Worm (Caenorhabditis elegans): ENCODE results near the gene F19F10.14.

ce11 chrV:7543728-7544127 lies 27.1 kb downstream of the F19F10.14 start:
- no peak for TF ChIP-seq mab-5 (tag; optimal IDR thresholded peaks at IDR 0.05)
- no peak for TF ChIP-seq blmp-1 (tag; optimal IDR thresholded peaks at IDR 0.05)
- no peak for TF ChIP-seq ceh-39 (tag; optimal IDR thresholded peaks at IDR 0.05)
- peak; percentile 92 for TF ChIP-seq zip-8 (tag; optimal IDR thresholded peaks at IDR 0.05)

Data from whole organism, mixed stage, embryonic.